Fruit fly (Drosophila melanogaster) whole organism, prepupa: ENCODE results near the gene CG10031.

Experiments
- CG10669 ChIP-seq: fragments of 200-800 bp; sonication (Bioruptor generic); optimal IDR thresholded peaks from 3 replicates; lab custom pipeline; 2018; ENCODE audit warnings: missing biosample characterization, mild to moderate bottlenecking, missing genetic modification characterization, moderate library complexity
- CG16779 ChIP-seq: fragments of 200-800 bp; sonication (Bioruptor generic); optimal IDR thresholded peaks from 3 replicates; lab custom pipeline; 2017; ENCODE audit warnings: missing biosample characterization, mild to moderate bottlenecking, missing genetic modification characterization
- CG6792 ChIP-seq: fragments of 200-800 bp; sonication (Bioruptor generic); optimal IDR thresholded peaks from 3 replicates; lab custom pipeline; 2016; ENCODE audit warnings: missing biosample characterization, missing genetic modification characterization
- CG6854 ChIP-seq: fragments of 200-800 bp; sonication (Bioruptor generic); optimal IDR thresholded peaks from 2 replicates; lab custom pipeline; 2017; ENCODE audit warnings: missing biosample characterization, mild to moderate bottlenecking, missing genetic modification characterization
- Eip75B ChIP-seq: fragments of 200-800 bp; sonication (Bioruptor generic); optimal IDR thresholded peaks from 3 replicates; lab custom pipeline; 2016; ENCODE audit warnings: missing biosample characterization, missing genetic modification characterization
- Ets21C ChIP-seq: fragments of 200-800 bp; sonication (Bioruptor generic); optimal IDR thresholded peaks from 3 replicates; lab custom pipeline; 2016; ENCODE audit warnings: missing biosample characterization, missing genetic modification characterization
- Met ChIP-seq: fragments of 200-800 bp; sonication (Bioruptor generic); optimal IDR thresholded peaks from 3 replicates; lab custom pipeline; 2016; ENCODE audit warnings: missing biosample characterization, missing genetic modification characterization
- OdsH ChIP-seq: fragments of 200-800 bp; sonication (Bioruptor generic); optimal IDR thresholded peaks from 3 replicates; lab custom pipeline; 2016; ENCODE audit warnings: missing biosample characterization, missing genetic modification characterization
- Sox15 ChIP-seq: fragments of 200-800 bp; sonication (Bioruptor generic); optimal IDR thresholded peaks from 3 replicates; lab custom pipeline; 2016; ENCODE audit warnings: missing biosample characterization, missing genetic modification characterization
- cyc ChIP-seq: fragments of 200-800 bp; sonication (Bioruptor generic); optimal IDR thresholded peaks from 3 replicates; lab custom pipeline; 2016; ENCODE audit warnings: missing biosample characterization, missing genetic modification characterization
- esn ChIP-seq: fragments of 200-800 bp; sonication (Bioruptor generic); optimal IDR thresholded peaks from 2 replicates; lab custom pipeline; 2016; ENCODE audit warnings: missing biosample characterization, mild to moderate bottlenecking, missing genetic modification characterization, moderate library complexity
- fd59A ChIP-seq: fragments of 200-800 bp; sonication (Bioruptor generic); optimal IDR thresholded peaks from 2 replicates; lab custom pipeline; 2017; ENCODE audit warnings: missing biosample characterization, mild to moderate bottlenecking, missing genetic modification characterization, missing genetic modification reagents
- ss ChIP-seq, 2 experiments: fragments of 200-800 bp; sonication (Bioruptor generic); optimal IDR thresholded peaks; 2 replicates in 1 of 2; 3 replicates in 1 of 2; lab custom pipeline; 2017 to 2018; ENCODE audit warnings: mild to moderate bottlenecking in 2 of 2, missing biosample characterization in 2 of 2, missing genetic modification characterization in 2 of 2, moderate library complexity in 1 of 2

DNA sequence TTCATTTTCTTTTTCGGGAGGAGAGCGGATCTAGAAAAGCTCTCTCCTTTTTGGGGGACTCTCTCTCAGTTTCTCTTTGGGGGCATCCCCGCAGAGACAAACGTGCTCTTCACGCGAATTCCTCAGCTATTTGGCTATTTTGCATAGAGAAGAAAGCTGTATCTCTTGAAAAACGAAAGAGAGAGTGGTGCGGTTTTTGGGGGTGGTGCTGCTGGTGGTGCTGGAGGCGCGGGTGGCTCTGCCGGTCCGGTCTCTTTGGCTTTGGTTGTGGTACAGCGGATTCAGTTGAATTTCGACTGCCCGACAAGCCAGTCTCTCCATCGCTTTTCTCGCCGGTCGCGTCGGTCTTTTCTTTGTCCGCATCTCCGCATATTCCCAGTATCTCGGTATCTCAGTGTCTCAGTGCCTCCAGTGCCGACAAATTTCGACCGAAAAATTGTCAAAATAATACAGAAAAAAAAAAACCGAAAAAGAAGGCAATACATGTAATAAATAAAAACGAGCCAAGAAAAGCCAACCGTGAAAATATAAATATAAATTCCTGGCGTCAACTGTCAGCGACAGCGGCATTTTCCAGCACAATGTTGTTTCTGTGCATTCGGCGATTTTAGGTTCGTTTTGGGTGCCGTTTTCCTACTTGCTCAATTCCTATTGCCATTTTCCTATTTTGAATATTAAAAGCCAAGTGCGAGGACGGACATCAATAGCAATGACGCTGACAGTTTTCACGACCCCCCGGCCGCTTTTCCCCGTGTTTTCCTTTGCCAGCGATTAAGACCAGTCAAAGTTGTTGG is 31.5 kb upstream of the CG10031 start, which contains the start of gene CG10019:
- no peak for TF ChIP-seq Sox15 (GFP tag; lab: Kevin White, UChicago)
- no peak for TF ChIP-seq CG6792 (GFP tag; lab: Kevin White, UChicago)
- no peak for TF ChIP-seq CG6854
- TF ChIP-seq CG10669 (GFP tag; lab: Kevin White, UChicago), result no peak
- TF ChIP-seq CG16779 (tag; lab: Kevin White, UChicago), result peak; percentile 25
- TF ChIP-seq Met (GFP tag; lab: Kevin White, UChicago), result no peak
- TF ChIP-seq cyc (GFP tag; lab: Kevin White, UChicago), result no peak
- TF ChIP-seq fd59A, result no peak
- no peak for TF ChIP-seq Ets21C (GFP tag; lab: Kevin White, UChicago)
- TF ChIP-seq Eip75B (GFP tag; lab: Kevin White, UChicago), result no peak
- TF ChIP-seq ss (GFP tag; optimal IDR thresholded peaks at IDR 0.05; lab: Kevin White, UChicago), result no peak
- no peak for TF ChIP-seq OdsH
- TF ChIP-seq esn (GFP tag; lab: Kevin White, UChicago), result no peak
